Worm (Caenorhabditis elegans) whole organism, mixed stage, embryonic: ENCODE data around the gene Y61A9LA.1.
"Not testable (repeated sequence)": the region's sequence is repeated elsewhere in the genome, so short reads cannot be mapped to it uniquely, and the experiment has no call there.

Experiments used
- M03D4.4 ChIP-seq: sonication (generic microtip); optimal IDR thresholded peaks from 2 replicates; lab custom pipeline; 2017; ENCODE audit warnings: mild to moderate bottlenecking, missing genetic modification characterization, missing compliant biosample characterization
- blmp-1 ChIP-seq: fragments of 150-350 bp; optimal IDR thresholded peaks from 2 replicates; lab custom pipeline; 2014; ENCODE audit warnings: missing biosample characterization, missing genetic modification characterization
- ceh-39 ChIP-seq: fragments of 150-350 bp; optimal IDR thresholded peaks from 2 replicates; lab custom pipeline; 2014; ENCODE audit warnings: missing biosample characterization, missing genetic modification characterization
- ceh-83 ChIP-seq: fragments of 200-800 bp; sonication (Bioruptor generic); optimal IDR thresholded peaks from 2 replicates; lab custom pipeline; 2018; ENCODE audit warnings: mild to moderate bottlenecking, missing genetic modification characterization, missing compliant biosample characterization
- ces-1 ChIP-seq: fragments of 150-350 bp; optimal IDR thresholded peaks from 2 replicates; lab custom pipeline; 2014; ENCODE audit warnings: missing biosample characterization, missing genetic modification reagents, missing genetic modification characterization
- cnd-1 ChIP-seq: fragments of 200-800 bp; sonication (Bioruptor generic); optimal IDR thresholded peaks from 2 replicates; lab custom pipeline; 2018; ENCODE audit warnings: mild to moderate bottlenecking, missing genetic modification characterization, missing compliant biosample characterization
- drap-1 ChIP-seq: fragments of 200-800 bp; sonication (Bioruptor generic); optimal IDR thresholded peaks from 3 replicates; lab custom pipeline; 2018; ENCODE audit warnings: mild to moderate bottlenecking, missing genetic modification characterization, missing compliant biosample characterization
- elt-1 ChIP-seq: sonication (generic microtip); optimal IDR thresholded peaks from 2 replicates; lab custom pipeline; 2017; ENCODE audit warnings: missing genetic modification characterization, mild to moderate bottlenecking, missing compliant biosample characterization, antibody characterized with exemption, moderate library complexity, borderline replicate concordance; ENCODE audit not compliant: insufficient read depth
- elt-3 ChIP-seq: fragments of 150-350 bp; optimal IDR thresholded peaks from 2 replicates; lab custom pipeline; 2014; ENCODE audit warnings: missing biosample characterization, missing genetic modification characterization
- flh-1 ChIP-seq: fragments of 200-800 bp; sonication (Bioruptor generic); optimal IDR thresholded peaks from 2 replicates; lab custom pipeline; 2018; ENCODE audit warnings: mild to moderate bottlenecking, missing genetic modification characterization, moderate library complexity, missing compliant biosample characterization
- ham-2 ChIP-seq: fragments of 200-800 bp; sonication (Bioruptor generic); optimal IDR thresholded peaks from 2 replicates; lab custom pipeline; 2018; ENCODE audit warnings: mild to moderate bottlenecking, missing genetic modification characterization, missing compliant biosample characterization
- hlh-1 ChIP-seq: fragments of 150-350 bp; optimal IDR thresholded peaks from 2 replicates; lab custom pipeline; 2014; ENCODE audit warnings: missing biosample characterization, missing genetic modification reagents, missing genetic modification characterization
- lin-13 ChIP-seq: fragments of 150-350 bp; optimal IDR thresholded peaks from 2 replicates; lab custom pipeline; 2014; ENCODE audit warnings: missing biosample characterization, missing genetic modification characterization
- lsy-2 ChIP-seq: fragments of 150-350 bp; optimal IDR thresholded peaks from 2 replicates; lab custom pipeline; 2014; ENCODE audit warnings: missing biosample characterization, missing genetic modification characterization
- mab-5 ChIP-seq: fragments of 150-350 bp; optimal IDR thresholded peaks from 2 replicates; lab custom pipeline; 2014; ENCODE audit warnings: missing biosample characterization, missing genetic modification characterization
- mep-1 ChIP-seq: fragments of 150-350 bp; optimal IDR thresholded peaks from 2 replicates; lab custom pipeline; 2017; ENCODE audit warnings: missing biosample characterization, missing genetic modification reagents, missing genetic modification characterization, inconsistent platforms
- mls-2 ChIP-seq: sonication (generic microtip); optimal IDR thresholded peaks from 2 replicates; lab custom pipeline; 2016; ENCODE audit warnings: mild to moderate bottlenecking, missing genetic modification characterization, moderate library complexity, missing compliant biosample characterization
- nhr-12 ChIP-seq: fragments of 150-350 bp; optimal IDR thresholded peaks from 2 replicates; lab custom pipeline; 2014; ENCODE audit warnings: missing biosample characterization, missing genetic modification characterization
- nhr-2 ChIP-seq: fragments of 150-350 bp; optimal IDR thresholded peaks from 2 replicates; lab custom pipeline; 2014; ENCODE audit warnings: missing biosample characterization, missing genetic modification characterization
- nhr-28 ChIP-seq: fragments of 150-350 bp; optimal IDR thresholded peaks from 2 replicates; lab custom pipeline; 2014; ENCODE audit warnings: missing biosample characterization, missing genetic modification characterization
- nhr-76 ChIP-seq: sonication (generic microtip); optimal IDR thresholded peaks from 2 replicates; lab custom pipeline; 2017; ENCODE audit warnings: missing biosample characterization, missing genetic modification characterization
- pha-4 ChIP-seq: fragments of 150-350 bp; optimal IDR thresholded peaks from 2 replicates; lab custom pipeline; 2018; ENCODE audit warnings: missing biosample characterization, missing genetic modification reagents, missing genetic modification characterization
- sem-2 ChIP-seq: fragments of 200-800 bp; sonication (Bioruptor generic); optimal IDR thresholded peaks from 2 replicates; lab custom pipeline; 2018; ENCODE audit warnings: mild to moderate bottlenecking, missing genetic modification characterization, missing compliant biosample characterization
- snpc-4 ChIP-seq: fragments of 150-350 bp; optimal IDR thresholded peaks from 2 replicates; lab custom pipeline; 2014; ENCODE audit warnings: missing biosample characterization, missing genetic modification characterization
- sptf-1 ChIP-seq: sonication (generic microtip); optimal IDR thresholded peaks from 2 replicates; lab custom pipeline; 2017; ENCODE audit warnings: mild to moderate bottlenecking, missing genetic modification characterization, moderate library complexity, missing compliant biosample characterization
- tbx-8 ChIP-seq: fragments of 200-800 bp; sonication (Bioruptor generic); optimal IDR thresholded peaks from 2 replicates; lab custom pipeline; 2018; ENCODE audit warnings: mild to moderate bottlenecking, missing genetic modification characterization, moderate library complexity, missing compliant biosample characterization
- unc-120 ChIP-seq: sonication (generic microtip); optimal IDR thresholded peaks from 2 replicates; lab custom pipeline; 2017; ENCODE audit warnings: missing genetic modification characterization, missing compliant biosample characterization; ENCODE audit not compliant: poor library complexity, severe bottlenecking
- unc-39 ChIP-seq: fragments of 150-350 bp; optimal IDR thresholded peaks from 2 replicates; lab custom pipeline; 2014; ENCODE audit warnings: missing biosample characterization, missing genetic modification characterization
- unc-62 ChIP-seq: fragments of 150-350 bp; optimal IDR thresholded peaks from 2 replicates; lab custom pipeline; 2014; ENCODE audit warnings: missing biosample characterization, missing genetic modification reagents, missing genetic modification characterization
- zip-8 ChIP-seq: fragments of 150-350 bp; optimal IDR thresholded peaks from 2 replicates; lab custom pipeline; 2014; ENCODE audit warnings: missing biosample characterization, missing genetic modification characterization
- ztf-11 ChIP-seq: fragments of 150-350 bp; optimal IDR thresholded peaks from 2 replicates; lab custom pipeline; 2014; ENCODE audit warnings: missing biosample characterization, missing genetic modification characterization

Gene Y61A9LA.1

ce11 chrV:4562493-4562892 lies 22.6 kb upstream of the Y61A9LA.1 start:
- TF ChIP-seq nhr-12 (tag; lab: Kevin White, UChicago) (no peak), pha-4 (tag; lab: Kevin White, UChicago) (no peak), flh-1 (GFP tag; lab: Kevin White, UChicago) (no peak), ham-2 (GFP tag; lab: Kevin White, UChicago) (no peak), ceh-83 (GFP tag; lab: Kevin White, UChicago) (no peak), ztf-11 (no peak), unc-39 (tag; lab: Kevin White, UChicago) (no peak), zip-8 (tag; lab: Kevin White, UChicago) (no peak), mep-1 (no peak), lin-13 (tag; lab: Kevin White, UChicago) (no peak), M03D4.4 (tag; lab: Kevin White, UChicago) (no peak), hlh-1 (tag; lab: Kevin White, UChicago) (no peak), nhr-28 (tag; lab: Kevin White, UChicago) (no peak)

ce11 chrV:4569999-4570627 lies 15.0 kb upstream of the Y61A9LA.1 start, which contains the start of gene sut-2:
sut-2 (minus strand) TSS chrV:4570049.
- TF ChIP-seq ces-1 (GFP tag; lab: Kevin White, UChicago) = peak; percentile 69
- TF ChIP-seq nhr-2 = no peak
- peak; percentile 7 for TF ChIP-seq lsy-2 (tag; lab: Kevin White, UChicago)
- TF ChIP-seq blmp-1 = no peak
- peak; percentile 7 for TF ChIP-seq mep-1
- TF ChIP-seq unc-120 (tag; lab: Kevin White, UChicago) = peak; percentile 85

ce11 chrV:4570833-4571232 lies 14.3 kb upstream of the Y61A9LA.1 start, which contains the start of gene Y61A9LA.3:
Y61A9LA.3 (plus strand) TSS chrV:4571133.
- TF ChIP-seq nhr-28 (tag; lab: Kevin White, UChicago) (no peak), hlh-1 (tag; lab: Kevin White, UChicago) (no peak), unc-39 (tag; lab: Kevin White, UChicago) (no peak), ceh-39 (no peak), nhr-2 (no peak), tbx-8 (GFP tag; lab: Kevin White, UChicago) (no peak), flh-1 (GFP tag; lab: Kevin White, UChicago) (no peak), sptf-1 (tag; lab: Kevin White, UChicago) (no peak), ham-2 (GFP tag; lab: Kevin White, UChicago) (no peak), drap-1 (GFP tag; lab: Kevin White, UChicago) (no peak), snpc-4 (tag; lab: Kevin White, UChicago) (no peak), mls-2 (tag; lab: Kevin White, UChicago) (no peak), nhr-12 (tag; lab: Kevin White, UChicago) (no peak), elt-1 (no peak)
- TF ChIP-seq, all 35 proteins: peak for 0

ce11 chrV:4571997-4572396 lies 13.1 kb upstream of the Y61A9LA.1 start:
- TF ChIP-seq cnd-1 (tag; lab: Kevin White, UChicago) = no peak

DNA sequence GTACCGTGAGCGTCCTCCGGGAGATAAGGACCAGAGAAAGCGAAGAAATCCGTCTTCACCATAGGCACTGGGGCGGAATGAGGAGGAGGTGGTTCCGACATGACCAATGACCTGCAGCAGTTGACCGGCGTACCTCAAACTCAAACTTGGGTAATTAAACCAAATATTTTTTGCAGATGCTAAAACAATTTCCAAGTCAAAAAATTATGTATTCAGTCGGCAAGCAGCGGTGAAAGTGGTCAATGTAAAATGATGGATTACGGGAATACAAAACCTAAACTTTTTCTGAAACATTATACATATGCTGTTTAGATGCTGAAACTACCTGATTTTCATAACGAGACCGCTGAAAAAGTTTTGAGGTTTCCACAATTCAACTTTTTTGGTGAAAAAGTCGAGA lies 11.3 kb upstream of the Y61A9LA.1 start, which contains the start of gene hpo-39:
Gene hpo-39, minus strand, starts transcription at position 101 of the 400 bp plus-strand sequence.
- TF ChIP-seq mls-2 (tag; lab: Kevin White, UChicago); sem-2 (GFP tag; lab: Kevin White, UChicago); sptf-1 (tag; lab: Kevin White, UChicago): not testable (repeated sequence)

DNA sequence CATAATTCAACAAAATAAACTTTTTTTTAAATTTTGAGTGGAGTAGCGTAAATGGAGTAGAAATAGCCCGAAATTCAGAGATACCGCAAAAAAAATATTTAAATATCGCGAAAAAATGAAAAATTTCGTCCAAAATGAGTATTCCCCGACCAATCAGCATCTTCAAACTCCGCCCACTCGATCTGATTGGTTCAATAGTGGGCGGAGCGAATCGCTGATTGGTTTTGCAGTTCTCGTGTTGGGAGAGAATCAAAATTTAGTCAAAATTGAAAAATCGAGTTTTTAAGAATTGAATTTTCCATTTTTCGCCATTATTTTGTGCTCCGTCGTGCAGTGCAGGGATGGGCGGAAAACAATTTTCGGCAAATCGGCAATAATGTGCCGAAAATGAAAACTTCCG lies 9.7 kb upstream of the Y61A9LA.1 start:
- TF ChIP-seq elt-3 (no peak), sem-2 (GFP tag; lab: Kevin White, UChicago) (no peak), unc-120 (tag; lab: Kevin White, UChicago) (no peak), mab-5 (tag; lab: Kevin White, UChicago) (no peak), nhr-12 (tag; lab: Kevin White, UChicago) (no peak), M03D4.4 (tag; lab: Kevin White, UChicago) (no peak), sptf-1 (tag; lab: Kevin White, UChicago) (no peak), unc-62 (GFP tag; lab: Kevin White, UChicago) (no peak), blmp-1 (no peak), nhr-2 (no peak), nhr-76 (tag; lab: Kevin White, UChicago) (no peak), ztf-11 (no peak), snpc-4 (tag; lab: Kevin White, UChicago) (no peak), zip-8 (tag; lab: Kevin White, UChicago) (no peak), unc-39 (tag; lab: Kevin White, UChicago) (no peak), mep-1 (no peak)
- TF ChIP-seq, all 35 proteins: peak for 0
